Worm (Caenorhabditis elegans): ENCODE data around the gene srr-4.
A peak's percentile ranks its signal among the peaks of the same experiment; 100 is the strongest.

srr-4 gene

DNA sequence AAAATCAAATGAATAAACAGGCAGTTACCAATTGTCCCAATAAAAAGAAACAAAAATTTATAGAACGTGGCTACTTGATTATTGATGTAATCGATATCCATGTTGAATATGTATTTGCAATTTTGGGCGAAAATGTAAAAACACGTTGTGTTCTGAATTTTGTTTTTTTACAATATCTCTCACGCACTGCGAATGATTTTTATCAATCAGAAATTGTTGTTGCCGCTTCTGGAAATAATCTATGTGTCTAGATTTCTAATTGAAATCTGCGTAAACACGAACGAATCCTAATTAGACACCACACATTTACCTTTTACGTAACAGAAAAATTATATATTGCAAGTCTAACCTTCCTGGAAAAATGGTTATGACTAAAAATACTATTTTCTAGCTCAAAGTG is 35.9 kb upstream of the srr-4 start, which contains the start of gene srsx-13:
Gene srsx-13 (minus strand): TSS at position 101 of the 400 bp plus-strand sequence.
- no peak for TF ChIP-seq ztf-29 (GFP tag; IDR thresholded peaks at IDR 0.05)
- no peak for TF ChIP-seq T22C8.4 (GFP tag; IDR thresholded peaks at IDR 0.05)
- TF ChIP-seq flt-1 (GFP tag; IDR thresholded peaks at IDR 0.05) = no peak
- TF ChIP-seq ref-1 (GFP tag; conservative IDR thresholded peaks at IDR 0.05) = no peak
- no peak for TF ChIP-seq ztf-23 (GFP tag; IDR thresholded peaks at IDR 0.05)
- TF ChIP-seq klf-2 (GFP tag; conservative IDR thresholded peaks at IDR 0.05) = no peak
- TF ChIP-seq med-1 (GFP tag; optimal IDR thresholded peaks at IDR 0.05; ENCODE audit: insufficient read depth) = no peak
- no peak for TF ChIP-seq tab-1 (GFP tag; IDR thresholded peaks at IDR 0.05)
- no peak for TF ChIP-seq cog-1 (tag; optimal IDR thresholded peaks at IDR 0.05)

DNA sequence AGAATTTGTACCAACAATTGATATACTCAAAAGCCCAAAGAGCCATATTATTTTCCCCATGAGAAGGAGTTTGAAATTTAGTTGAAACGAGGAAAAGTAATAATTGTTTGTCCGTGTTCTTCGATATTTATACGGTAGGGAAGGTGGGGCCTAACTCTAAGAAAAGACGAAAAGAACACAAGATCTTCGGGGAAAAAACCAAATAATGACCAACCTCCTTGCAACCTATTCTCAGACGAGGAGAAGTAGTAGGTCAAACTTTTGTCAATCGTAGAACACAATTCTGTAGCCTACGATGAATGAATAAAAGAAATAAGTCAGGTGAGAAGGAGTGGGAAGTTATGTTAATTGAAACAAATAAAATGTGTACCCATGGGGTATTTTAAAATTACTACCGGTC is 31.9 kb upstream of the srr-4 start, which contains the start of gene ncx-8:
Gene ncx-8 (minus strand): TSS at position 101 of the 400 bp plus-strand sequence.
- TF ChIP-seq cog-1 (tag; optimal IDR thresholded peaks at IDR 0.05) = no peak
- TF ChIP-seq ref-1 (GFP tag; conservative IDR thresholded peaks at IDR 0.05) = no peak
- TF ChIP-seq tab-1 (GFP tag; IDR thresholded peaks at IDR 0.05) = no peak

DNA sequence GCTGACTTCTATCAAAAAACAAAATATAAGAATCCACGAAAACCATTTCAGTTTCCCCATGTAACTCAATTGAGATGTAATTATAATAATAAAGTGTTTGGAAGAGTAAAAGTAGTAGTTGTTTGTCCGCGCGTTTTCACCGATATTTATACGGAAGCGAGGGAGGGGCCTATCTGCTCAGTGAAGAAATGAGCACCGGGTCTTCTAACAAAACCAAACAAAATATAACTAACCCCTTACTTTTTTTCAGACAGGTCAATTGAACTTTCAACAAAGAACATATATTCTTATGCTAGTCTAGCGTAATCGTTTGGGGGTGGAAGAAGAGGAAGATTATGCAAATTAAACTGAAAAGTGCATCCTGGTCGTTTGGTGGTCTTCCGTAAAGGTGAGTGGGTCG is 23.9 kb upstream of the srr-4 start, which contains the start of gene ncx-9:
Gene ncx-9 (minus strand): TSS at position 101 of the 400 bp plus-strand sequence.
- TF ChIP-seq klf-2 (GFP tag; conservative IDR thresholded peaks at IDR 0.05) = no peak
- TF ChIP-seq T22C8.4 (GFP tag; IDR thresholded peaks at IDR 0.05) = no peak
- no peak for TF ChIP-seq ztf-29 (GFP tag; IDR thresholded peaks at IDR 0.05)
- TF ChIP-seq tab-1 (GFP tag; IDR thresholded peaks at IDR 0.05) = no peak
- no peak for TF ChIP-seq ref-1 (GFP tag; conservative IDR thresholded peaks at IDR 0.05)
- no peak for TF ChIP-seq flt-1 (GFP tag; IDR thresholded peaks at IDR 0.05)
- TF ChIP-seq cog-1 (tag; optimal IDR thresholded peaks at IDR 0.05) = no peak

DNA sequence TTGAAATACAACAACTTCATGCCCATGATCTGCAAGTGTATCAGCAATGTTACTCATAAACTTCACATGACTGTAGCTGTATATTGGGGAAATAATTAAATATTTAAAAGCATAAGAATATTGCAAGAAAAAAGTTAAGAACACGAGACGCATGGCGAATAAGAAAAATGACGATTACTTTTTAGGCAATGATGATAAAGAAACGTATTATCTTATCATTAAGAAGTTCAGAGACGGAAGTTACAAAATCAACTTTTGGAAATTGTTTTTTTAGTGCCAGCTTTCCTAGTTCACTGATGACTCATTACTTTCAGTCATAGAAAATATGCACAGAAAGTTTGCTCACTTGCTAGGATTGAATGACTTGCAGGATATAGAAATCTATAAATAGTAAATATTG is 18.6 kb upstream of the srr-4 start, which contains the start of gene ugt-7:
Gene ugt-7 (minus strand): TSS at position 161 of the 400 bp plus-strand sequence.
- TF ChIP-seq ztf-23 (GFP tag; IDR thresholded peaks at IDR 0.05) (no peak), med-1 (GFP tag; optimal IDR thresholded peaks at IDR 0.05; ENCODE audit: insufficient read depth) (no peak), T22C8.4 (GFP tag; IDR thresholded peaks at IDR 0.05) (no peak), tab-1 (GFP tag; IDR thresholded peaks at IDR 0.05) (no peak), ref-1 (GFP tag; conservative IDR thresholded peaks at IDR 0.05) (no peak), flt-1 (GFP tag; IDR thresholded peaks at IDR 0.05) (no peak), cog-1 (tag; optimal IDR thresholded peaks at IDR 0.05) (no peak), klf-2 (GFP tag; conservative IDR thresholded peaks at IDR 0.05) (no peak), ztf-29 (GFP tag; IDR thresholded peaks at IDR 0.05) (no peak)

DNA sequence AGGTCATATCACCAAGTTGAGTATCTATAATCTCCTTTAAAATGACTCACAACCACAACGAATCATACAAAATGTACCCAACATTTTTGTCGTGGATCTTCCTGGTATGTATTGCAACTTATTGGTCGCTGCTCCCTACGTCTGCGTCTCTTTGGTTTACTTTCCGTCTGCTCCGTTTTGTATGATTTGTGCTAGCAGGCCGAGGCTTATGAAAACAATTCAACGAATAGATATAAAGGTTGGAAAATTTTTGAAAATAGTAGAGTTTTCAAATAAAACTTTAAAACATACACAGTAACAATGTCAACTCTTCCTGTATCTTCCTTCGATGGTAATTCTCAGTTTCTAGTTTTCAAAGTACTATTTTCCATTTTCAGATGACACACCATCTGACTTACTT is 17.6 kb upstream of the srr-4 start, which contains the start of gene srr-8:
Gene srr-8 (plus strand): TSS at position 301 of the 400 bp plus-strand sequence.
- TF ChIP-seq tab-1 (GFP tag; IDR thresholded peaks at IDR 0.05) (no peak), T22C8.4 (GFP tag; IDR thresholded peaks at IDR 0.05) (no peak), ztf-29 (GFP tag; IDR thresholded peaks at IDR 0.05) (no peak), ztf-23 (GFP tag; IDR thresholded peaks at IDR 0.05) (no peak), flt-1 (GFP tag; IDR thresholded peaks at IDR 0.05) (no peak), med-1 (GFP tag; optimal IDR thresholded peaks at IDR 0.05; ENCODE audit: insufficient read depth) (no peak), cog-1 (tag; optimal IDR thresholded peaks at IDR 0.05) (no peak), ref-1 (GFP tag; conservative IDR thresholded peaks at IDR 0.05) (no peak), klf-2 (GFP tag; conservative IDR thresholded peaks at IDR 0.05) (no peak)

DNA sequence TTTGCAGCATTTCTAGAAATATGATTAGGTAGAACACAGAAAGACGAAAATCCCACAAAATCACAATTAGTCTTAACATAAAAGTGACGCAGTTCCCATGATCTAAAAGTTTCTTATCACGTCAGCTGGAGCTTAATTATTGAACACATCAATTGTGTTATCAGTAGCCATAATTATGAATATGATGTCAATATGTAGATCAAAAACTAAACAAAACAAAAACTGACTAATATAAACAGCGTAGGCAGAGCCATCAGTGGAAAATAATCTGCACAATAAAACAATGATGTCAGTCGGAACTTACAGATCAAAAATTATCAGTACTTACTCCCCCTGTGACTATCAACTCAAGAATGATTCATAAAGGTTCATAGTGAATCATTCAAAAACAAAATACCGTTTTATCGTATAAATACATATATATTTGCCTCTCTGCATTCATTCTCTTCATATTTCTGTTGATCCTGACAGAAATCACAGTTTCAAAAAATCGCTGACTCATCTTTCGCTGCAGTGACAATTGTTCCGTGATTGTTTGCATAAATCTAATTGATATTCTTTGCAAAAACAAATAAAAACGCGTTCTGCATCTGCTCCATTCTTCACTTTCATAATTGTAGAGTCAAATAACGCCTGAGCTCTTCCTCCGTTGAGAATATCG is 6.7 kb upstream of the srr-4 start, which contains the start of gene srr-6:
Gene srr-6 (plus strand): TSS at position 611 of the 661 bp plus-strand sequence.
- TF ChIP-seq tab-1 (GFP tag; IDR thresholded peaks at IDR 0.05) (no peak), cog-1 (tag; optimal IDR thresholded peaks at IDR 0.05) (no peak), ztf-29 (GFP tag; IDR thresholded peaks at IDR 0.05) (no peak), flt-1 (GFP tag; IDR thresholded peaks at IDR 0.05) (no peak), klf-2 (GFP tag; conservative IDR thresholded peaks at IDR 0.05) (no peak), T22C8.4 (GFP tag; IDR thresholded peaks at IDR 0.05) (no peak), ref-1 (GFP tag; conservative IDR thresholded peaks at IDR 0.05) (no peak), ztf-23 (GFP tag; IDR thresholded peaks at IDR 0.05) (no peak), med-1 (GFP tag; optimal IDR thresholded peaks at IDR 0.05; ENCODE audit: insufficient read depth) (no peak)

DNA sequence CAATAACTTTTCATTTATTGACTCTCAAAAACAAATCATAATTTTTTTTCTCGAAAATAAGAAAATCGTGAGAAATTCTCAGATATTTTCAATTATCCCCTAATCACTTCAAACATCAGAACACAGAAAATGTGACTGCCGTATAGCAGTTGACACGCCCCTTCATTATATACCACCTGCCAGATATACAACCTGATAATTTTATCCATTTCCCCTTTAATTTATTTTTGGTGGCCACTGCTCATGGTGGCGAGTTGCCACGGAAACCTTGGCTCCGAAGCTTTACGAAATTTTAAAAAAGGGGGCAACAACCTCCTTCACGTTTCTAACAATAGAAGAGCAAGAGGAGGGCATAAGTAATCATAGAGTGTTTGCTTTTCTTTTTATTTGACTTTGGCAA is 2.3 kb upstream of the srr-4 start:
- 0 out of 2 replicates have a peak, but pooled peaks have one; percentile 10 for TF ChIP-seq ztf-29 (GFP tag; IDR thresholded peaks at IDR 0.05)
- no peak for TF ChIP-seq klf-2 (GFP tag; conservative IDR thresholded peaks at IDR 0.05)

DNA sequence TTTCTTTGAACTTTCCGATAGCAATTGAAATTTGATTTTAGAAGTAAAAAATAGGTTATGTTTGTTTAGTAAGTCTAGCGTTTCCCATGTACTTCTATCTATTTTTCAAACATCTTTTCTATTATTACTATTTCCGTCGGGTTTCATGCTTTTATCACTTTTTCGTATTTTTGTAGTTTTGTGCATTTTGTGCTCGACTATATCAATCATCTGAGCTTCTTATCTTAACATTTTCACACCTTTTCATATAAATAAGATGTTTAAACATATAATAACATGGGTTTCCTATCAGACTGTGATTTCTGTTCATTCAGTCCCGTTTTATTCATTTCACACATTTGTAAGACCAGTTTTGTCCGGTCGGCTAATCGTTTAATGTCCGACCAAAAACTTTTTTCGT is 957 bp upstream of the srr-4 start:
- TF ChIP-seq ref-1 (GFP tag; conservative IDR thresholded peaks at IDR 0.05) (no peak), cog-1 (tag; optimal IDR thresholded peaks at IDR 0.05) (no peak), med-1 (GFP tag; optimal IDR thresholded peaks at IDR 0.05; ENCODE audit: insufficient read depth) (no peak), tab-1 (GFP tag; IDR thresholded peaks at IDR 0.05) (no peak), flt-1 (GFP tag; IDR thresholded peaks at IDR 0.05) (no peak), ztf-29 (GFP tag; IDR thresholded peaks at IDR 0.05) (no peak), klf-2 (GFP tag; conservative IDR thresholded peaks at IDR 0.05) (no peak), T22C8.4 (GFP tag; IDR thresholded peaks at IDR 0.05) (no peak), ztf-23 (GFP tag; IDR thresholded peaks at IDR 0.05) (no peak)

DNA sequence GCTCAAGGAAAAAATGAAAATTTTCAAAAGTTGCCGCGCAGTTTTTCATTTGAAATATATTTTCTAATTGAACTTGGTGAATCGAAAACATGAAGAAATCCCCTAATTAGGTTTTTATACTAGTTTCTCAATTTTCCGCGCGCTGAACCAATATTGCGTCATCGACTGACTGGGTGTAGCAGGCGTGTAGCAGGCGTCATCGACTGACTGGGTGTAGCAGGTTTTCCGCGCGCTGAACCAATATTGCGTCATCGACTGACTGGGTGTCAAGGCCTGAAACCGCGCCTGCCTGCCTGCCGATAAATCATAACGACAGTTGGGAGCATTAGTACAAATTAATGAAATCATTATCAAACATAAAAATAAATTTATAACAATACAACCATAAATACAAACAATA is 4.3 kb downstream of the srr-4 start:
- no peak for TF ChIP-seq cog-1 (tag; optimal IDR thresholded peaks at IDR 0.05)
- no peak for TF ChIP-seq klf-2 (GFP tag; conservative IDR thresholded peaks at IDR 0.05)
- no peak for TF ChIP-seq flt-1 (GFP tag; IDR thresholded peaks at IDR 0.05)
- no peak for TF ChIP-seq T22C8.4 (GFP tag; IDR thresholded peaks at IDR 0.05)
- TF ChIP-seq ref-1 (GFP tag; conservative IDR thresholded peaks at IDR 0.05) = no peak
- no peak for TF ChIP-seq ztf-23 (GFP tag; IDR thresholded peaks at IDR 0.05)
- TF ChIP-seq tab-1 (GFP tag; IDR thresholded peaks at IDR 0.05) = no peak
- TF ChIP-seq med-1 (GFP tag; optimal IDR thresholded peaks at IDR 0.05; ENCODE audit: insufficient read depth) = no peak
- TF ChIP-seq ztf-29 (GFP tag; IDR thresholded peaks at IDR 0.05) = no peak

DNA sequence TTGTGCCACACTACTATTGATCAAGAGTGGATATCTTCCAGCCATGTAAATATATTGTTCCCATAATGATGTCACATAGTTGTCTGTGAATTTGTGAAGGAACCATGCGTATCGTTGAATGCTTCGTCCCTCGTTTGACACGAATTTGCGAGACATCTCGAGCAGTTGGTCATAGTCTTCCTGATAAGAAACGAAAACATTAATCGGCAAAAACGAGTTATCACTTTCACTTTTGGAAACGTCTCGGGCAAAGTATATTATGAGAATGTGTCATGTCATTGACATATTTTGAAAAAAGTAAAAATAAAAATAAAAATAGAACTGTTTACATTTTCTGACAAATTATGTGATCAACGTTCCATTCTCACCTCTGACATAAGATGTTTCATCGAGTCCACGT is 7.4 kb downstream of the srr-4 start:
- TF ChIP-seq ztf-23 (GFP tag; IDR thresholded peaks at IDR 0.05) = no peak
- no peak for TF ChIP-seq klf-2 (GFP tag; conservative IDR thresholded peaks at IDR 0.05)
- no peak for TF ChIP-seq T22C8.4 (GFP tag; IDR thresholded peaks at IDR 0.05)
- TF ChIP-seq med-1 (GFP tag; optimal IDR thresholded peaks at IDR 0.05; ENCODE audit: insufficient read depth) = no peak

Measured in whole organism, midembryonic.